Fruit fly (Drosophila melanogaster) whole organism, embryonic: ENCODE measurements around the gene CG15506.
A peak's percentile ranks its signal among the peaks of the same experiment; 100 is the strongest.

Experiments used
- Aef1 ChIP-seq: fragments of 200-800 bp; sonication (Bioruptor generic); IDR thresholded peaks from 3 replicates; pipeline ENCODE4 v1.3.6; 2022; ENCODE audit warnings: missing biosample characterization, missing genetic modification characterization
- Bteb2 ChIP-seq: fragments of 200-800 bp; sonication (Bioruptor generic); optimal IDR thresholded peaks from 2 replicates; lab custom pipeline; 2016; ENCODE audit warnings: missing biosample characterization, missing genetic modification characterization
- CG10366 ChIP-seq: fragments of 200-800 bp; sonication (Bioruptor generic); IDR thresholded peaks from 2 replicates; pipeline ENCODE4 v1.3.6; 2022; ENCODE audit warnings: missing biosample characterization, missing genetic modification characterization
- CG11504 ChIP-seq: fragments of 200-800 bp; sonication (Bioruptor generic); optimal IDR thresholded peaks from 3 replicates; lab custom pipeline; 2019; ENCODE audit warnings: missing biosample characterization, mild to moderate bottlenecking, missing genetic modification characterization, moderate library complexity
- CG12219 ChIP-seq: fragments of 200-800 bp; sonication (Bioruptor generic); optimal IDR thresholded peaks from 3 replicates; lab custom pipeline; 2018; ENCODE audit warnings: missing biosample characterization, mild to moderate bottlenecking, missing genetic modification characterization
- CG12299 ChIP-seq: fragments of 200-800 bp; sonication (Bioruptor generic); optimal IDR thresholded peaks from 2 replicates; lab custom pipeline; 2018; ENCODE audit warnings: missing biosample characterization, mild to moderate bottlenecking, missing genetic modification characterization
- CG12769 ChIP-seq: fragments of 200-800 bp; sonication (Bioruptor generic); optimal IDR thresholded peaks from 2 replicates; lab custom pipeline; 2019; ENCODE audit warnings: missing biosample characterization, mild to moderate bottlenecking, missing genetic modification characterization, moderate library complexity
- CG12942 ChIP-seq: fragments of 200-800 bp; sonication (Bioruptor generic); optimal IDR thresholded peaks from 3 replicates; lab custom pipeline; 2016; ENCODE audit warnings: missing biosample characterization, missing genetic modification characterization
- CG13894 ChIP-seq: fragments of 200-800 bp; sonication (Bioruptor generic); optimal IDR thresholded peaks from 3 replicates; lab custom pipeline; 2018; ENCODE audit warnings: missing biosample characterization, mild to moderate bottlenecking, missing genetic modification characterization, moderate library complexity
- CG15073 ChIP-seq: fragments of 200-800 bp; sonication (Bioruptor generic); optimal IDR thresholded peaks from 2 replicates; lab custom pipeline; 2016; ENCODE audit warnings: missing biosample characterization, missing genetic modification characterization
- CG17361 ChIP-seq: fragments of 200-800 bp; sonication (Bioruptor generic); IDR thresholded peaks from 3 replicates; pipeline ENCODE4 v1.3.6; 2022; ENCODE audit warnings: missing biosample characterization, missing genetic modification characterization
- CG17568 ChIP-seq: fragments of 200-800 bp; sonication (Bioruptor generic); optimal IDR thresholded peaks from 2 replicates; lab custom pipeline; 2018; ENCODE audit warnings: missing biosample characterization, mild to moderate bottlenecking, missing genetic modification characterization, moderate library complexity
- CG17829 ChIP-seq: fragments of 200-800 bp; optimal IDR thresholded peaks from 2 replicates; lab custom pipeline; 2019; ENCODE audit warnings: missing biosample characterization, mild to moderate bottlenecking, missing genetic modification characterization, moderate library complexity
- CG17912 ChIP-seq: fragments of 200-800 bp; sonication (Bioruptor generic); optimal IDR thresholded peaks from 2 replicates; lab custom pipeline; 2018; ENCODE audit warnings: missing biosample characterization, mild to moderate bottlenecking, missing genetic modification characterization
- CG30403 ChIP-seq: fragments of 200-800 bp; sonication (Bioruptor generic); optimal IDR thresholded peaks from 3 replicates; lab custom pipeline; 2016; ENCODE audit warnings: missing biosample characterization, missing genetic modification characterization
- CG6654 ChIP-seq: fragments of 200-800 bp; sonication (Bioruptor generic); optimal IDR thresholded peaks from 2 replicates; lab custom pipeline; 2017; ENCODE audit warnings: missing biosample characterization, mild to moderate bottlenecking, missing genetic modification characterization
- CG6765 ChIP-seq: fragments of 200-800 bp; sonication (Bioruptor generic); optimal IDR thresholded peaks from 3 replicates; lab custom pipeline; 2017; ENCODE audit warnings: missing biosample characterization, mild to moderate bottlenecking, missing genetic modification characterization
- CG8478 ChIP-seq: fragments of >200 bp; optimal IDR thresholded peaks from 2 replicates; lab custom pipeline; 2018
- CG9932 ChIP-seq: fragments of 200-800 bp; sonication (Bioruptor generic); IDR thresholded peaks from 2 replicates; pipeline ENCODE4 v1.3.6; 2022; ENCODE audit warnings: missing biosample characterization, missing genetic modification characterization
- D ChIP-seq, 2 experiments: fragments of 200-800 bp in 1 of 2; fragments of >200 bp in 1 of 2; sonication (Bioruptor generic) in 1 of 2; optimal IDR thresholded peaks; 2 replicates in 1 of 2; 3 replicates in 1 of 2; lab custom pipeline; 2017; ENCODE audit warnings: mild to moderate bottlenecking in 1 of 2, missing biosample characterization in 1 of 2, missing genetic modification characterization in 1 of 2, missing genetic modification reagents in 1 of 2
- Fer1 ChIP-seq: fragments of 200-800 bp; sonication (Bioruptor generic); optimal IDR thresholded peaks from 2 replicates; lab custom pipeline; 2017; ENCODE audit warnings: missing biosample characterization, mild to moderate bottlenecking, missing genetic modification characterization
- HHEX ChIP-seq: fragments of 200-800 bp; sonication (Bioruptor generic); optimal IDR thresholded peaks from 3 replicates; lab custom pipeline; 2017; ENCODE audit warnings: missing biosample characterization, mild to moderate bottlenecking, missing genetic modification characterization, missing genetic modification reagents
- HLH54F ChIP-seq: fragments of 200-800 bp; sonication (Bioruptor generic); optimal IDR thresholded peaks from 3 replicates; lab custom pipeline; 2016; ENCODE audit warnings: missing biosample characterization, missing genetic modification characterization
- Hr39 ChIP-seq: fragments of >200 bp; optimal IDR thresholded peaks from 2 replicates; lab custom pipeline; 2017
- Lim3 ChIP-seq: fragments of 200-800 bp; sonication (Bioruptor generic); IDR thresholded peaks from 2 replicates; pipeline ENCODE4 v1.3.6; 2022; ENCODE audit warnings: missing biosample characterization, missing genetic modification characterization
- MBD-R2 ChIP-seq: fragments of 200-800 bp; sonication (Bioruptor generic); IDR thresholded peaks from 2 replicates; pipeline ENCODE4 v1.3.6; 2022; ENCODE audit warnings: missing biosample characterization, missing genetic modification characterization
- Oaz ChIP-seq: fragments of 200-800 bp; sonication (Bioruptor generic); IDR thresholded peaks from 2 replicates; pipeline ENCODE4 v1.3.6; 2022; ENCODE audit warnings: missing biosample characterization, missing genetic modification characterization
- Opbp ChIP-seq: fragments of 200-800 bp; sonication (Bioruptor generic); IDR thresholded peaks from 3 replicates; pipeline ENCODE4 v1.3.6; 2022; ENCODE audit warnings: missing biosample characterization, missing genetic modification characterization; ENCODE audit not compliant: partially characterized antibody
- Rfx ChIP-seq: fragments of 200-800 bp; sonication (Bioruptor generic); IDR thresholded peaks from 2 replicates; pipeline ENCODE4 v1.3.6; 2022; ENCODE audit warnings: missing biosample characterization, missing genetic modification characterization
- Six4 ChIP-seq: fragments of 200-800 bp; sonication (Bioruptor generic); optimal IDR thresholded peaks from 2 replicates; lab custom pipeline; 2016; ENCODE audit warnings: missing biosample characterization, missing genetic modification characterization
- danr ChIP-seq: fragments of 200-800 bp; sonication (Bioruptor generic); IDR thresholded peaks from 2 replicates; pipeline ENCODE4 v1.3.6; 2022; ENCODE audit warnings: missing biosample characterization, missing genetic modification characterization
- ems ChIP-seq: fragments of 200-800 bp; sonication (Bioruptor generic); optimal IDR thresholded peaks from 3 replicates; lab custom pipeline; 2016; ENCODE audit warnings: missing biosample characterization, missing genetic modification characterization
- fru ChIP-seq: fragments of >200 bp; optimal IDR thresholded peaks from 2 replicates; lab custom pipeline; 2017
- gem ChIP-seq: fragments of 200-800 bp; sonication (Bioruptor generic); optimal IDR thresholded peaks from 2 replicates; lab custom pipeline; 2019; ENCODE audit warnings: missing biosample characterization, mild to moderate bottlenecking, missing genetic modification characterization, moderate library complexity
- grau ChIP-seq: fragments of 200-800 bp; optimal IDR thresholded peaks from 3 replicates; lab custom pipeline; 2019; ENCODE audit warnings: missing biosample characterization, mild to moderate bottlenecking, missing genetic modification characterization, moderate library complexity
- hkb ChIP-seq, 2 experiments: fragments of 200-800 bp in 1 of 2; fragments of >200 bp in 1 of 2; sonication (Bioruptor generic) in 1 of 2; IDR thresholded peaks in 1 of 2; optimal IDR thresholded peaks in 1 of 2; 2 replicates each; pipeline versions ENCODE4 v1.3.6 to Lab custom; 2017 to 2022; ENCODE audit warnings: missing biosample characterization in 1 of 2, missing genetic modification characterization in 1 of 2
- insv ChIP-seq, 2 experiments: fragments of 200-800 bp; sonication (Bioruptor generic); optimal IDR thresholded peaks; 3 replicates each; lab custom pipeline; 2016 to 2018; ENCODE audit warnings: missing biosample characterization in 2 of 2, missing genetic modification characterization in 2 of 2
- kay ChIP-seq: fragments of 200-800 bp; sonication (Bioruptor generic); optimal IDR thresholded peaks from 2 replicates; lab custom pipeline; 2016; ENCODE audit warnings: missing biosample characterization, missing genetic modification characterization
- lmd ChIP-seq: fragments of 200-800 bp; sonication (Bioruptor generic); IDR thresholded peaks from 2 replicates; pipeline ENCODE4 v1.3.6; 2022; ENCODE audit warnings: missing biosample characterization, missing genetic modification characterization
- nau ChIP-seq: fragments of 200-800 bp; sonication (Bioruptor generic); optimal IDR thresholded peaks from 3 replicates; lab custom pipeline; 2017; ENCODE audit warnings: missing biosample characterization, mild to moderate bottlenecking, missing genetic modification characterization, missing genetic modification reagents
- phol ChIP-seq: fragments of 200-800 bp; sonication (Bioruptor generic); optimal IDR thresholded peaks from 3 replicates; lab custom pipeline; 2018; ENCODE audit warnings: missing biosample characterization, mild to moderate bottlenecking, missing genetic modification characterization, moderate library complexity
- row ChIP-seq: fragments of 200-800 bp; sonication (Bioruptor generic); IDR thresholded peaks from 3 replicates; pipeline ENCODE4 v1.3.6; 2022; ENCODE audit warnings: missing biosample characterization, missing genetic modification characterization
- slbo ChIP-seq: fragments of 200-800 bp; sonication (Bioruptor generic); IDR thresholded peaks from 2 replicates; pipeline ENCODE4 v1.3.6; 2022; ENCODE audit warnings: missing biosample characterization, missing genetic modification characterization
- slp2 ChIP-seq: fragments of 200-800 bp; sonication (Bioruptor generic); optimal IDR thresholded peaks from 2 replicates; lab custom pipeline; 2016; ENCODE audit warnings: missing biosample characterization, missing genetic modification characterization
- toy ChIP-seq: fragments of 200-800 bp; sonication (Bioruptor generic); IDR thresholded peaks from 2 replicates; pipeline ENCODE4 v1.3.6; 2022; ENCODE audit warnings: missing biosample characterization, missing genetic modification characterization
- trem ChIP-seq: fragments of 200-800 bp; optimal IDR thresholded peaks from 3 replicates; lab custom pipeline; 2019; ENCODE audit warnings: missing biosample characterization, mild to moderate bottlenecking, missing genetic modification characterization, moderate library complexity
- ttk ChIP-seq: fragments of 200-800 bp; sonication (Bioruptor generic); IDR thresholded peaks from 2 replicates; pipeline ENCODE4 v2.1.2; 2022; ENCODE audit warnings: missing biosample characterization, missing genetic modification characterization
- yki ChIP-seq: fragments of >200 bp; optimal IDR thresholded peaks from 3 replicates; lab custom pipeline; 2018
- zen ChIP-seq: fragments of 200-800 bp; sonication (Bioruptor generic); optimal IDR thresholded peaks from 3 replicates; lab custom pipeline; 2018; ENCODE audit warnings: missing biosample characterization, mild to moderate bottlenecking, missing genetic modification characterization, moderate library complexity

The CG15506 gene

DNA sequence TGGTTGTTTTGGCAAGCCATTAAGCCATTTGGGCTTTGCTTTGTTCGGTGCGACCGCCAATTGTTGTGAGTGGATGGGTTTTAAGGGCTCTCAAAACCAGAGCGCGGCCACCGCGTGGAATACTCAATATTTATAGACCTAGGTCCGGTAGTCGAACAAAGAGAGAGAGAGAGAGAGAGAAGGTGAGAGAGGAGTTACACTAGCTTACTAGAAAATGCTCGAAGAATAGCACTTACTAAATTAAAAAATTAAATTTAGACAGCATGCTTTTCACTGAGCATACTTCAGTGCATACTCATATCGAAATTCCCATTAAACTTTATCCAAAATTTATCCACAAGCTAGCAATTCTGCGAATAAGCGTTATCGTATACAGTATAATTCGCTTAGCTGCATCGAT is 41.6 kb downstream of the CG15506 start (continued):
- TF ChIP-seq row: peak; percentile 50

DNA sequence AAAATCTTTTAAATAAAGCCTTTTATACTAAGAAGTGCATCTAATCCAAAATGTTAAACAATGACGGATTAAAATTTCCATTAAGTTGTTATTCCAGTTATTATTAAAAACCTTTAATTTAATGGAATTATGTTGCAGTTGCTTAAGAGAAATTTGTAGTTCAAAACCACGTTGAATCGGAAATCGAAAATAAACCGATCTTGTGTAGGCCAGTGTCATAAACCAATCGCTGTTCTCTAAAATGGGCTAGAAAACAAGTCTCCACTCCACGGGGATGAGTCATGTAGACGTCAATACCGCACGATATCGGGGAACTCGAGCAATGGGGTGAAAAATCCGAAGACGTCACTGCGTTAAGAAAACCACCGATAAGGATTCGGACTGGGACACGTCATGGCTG is 43.1 kb downstream of the CG15506 start:
- peak; percentile 40 for TF ChIP-seq kay (GFP tag; lab: Kevin White, UChicago)
- no peak for TF ChIP-seq insv (GFP tag; optimal IDR thresholded peaks at IDR 0.05; lab: Kevin White, UChicago)
- peak; percentile 16; the same call in 1 of the 2 replicates for TF ChIP-seq MBD-R2
- TF ChIP-seq slbo (GFP tag; lab: Robert Waterston, UW): peak; percentile 47; the same call in 1 of the 2 replicates
- no peak for TF ChIP-seq Hr39 (lab: Kevin White, UChicago)
- no peak for TF ChIP-seq fru (lab: Kevin White, UChicago)
- TF ChIP-seq CG10366: peak; percentile 7; the same call in 1 of the 2 replicates
- TF ChIP-seq row: peak; percentile 55; the same call in 2 of the 3 replicates
- TF ChIP-seq Lim3: no peak
- TF ChIP-seq ttk (GFP tag; lab: Robert Waterston, UW): no peak
- TF ChIP-seq Rfx (GFP tag; lab: Robert Waterston, UW): peak; percentile 25; the same call in 1 of the 2 replicates
- no peak for TF ChIP-seq Opbp (GFP tag; lab: Robert Waterston, UW)
- TF ChIP-seq zen (tag; lab: Kevin White, UChicago): no peak
- no peak for TF ChIP-seq CG12769 (tag; lab: Kevin White, UChicago)
- TF ChIP-seq CG12219 (GFP tag; lab: Kevin White, UChicago): no peak
- TF ChIP-seq grau (tag; lab: Kevin White, UChicago): peak; percentile 9
- no peak for TF ChIP-seq danr (GFP tag; lab: Robert Waterston, UW)
- no peak for TF ChIP-seq ems
- TF ChIP-seq gem: peak; percentile 26
- no peak for TF ChIP-seq CG17568 (GFP tag; lab: Kevin White, UChicago)
- no peak for TF ChIP-seq lmd
- TF ChIP-seq CG9932 (GFP tag; lab: Robert Waterston, UW): peak; percentile 45
- TF ChIP-seq CG17829 (tag; lab: Kevin White, UChicago): no peak
- no peak for TF ChIP-seq Aef1
- TF ChIP-seq CG6654: no peak
- TF ChIP-seq CG12942 (GFP tag; lab: Kevin White, UChicago): no peak

DNA sequence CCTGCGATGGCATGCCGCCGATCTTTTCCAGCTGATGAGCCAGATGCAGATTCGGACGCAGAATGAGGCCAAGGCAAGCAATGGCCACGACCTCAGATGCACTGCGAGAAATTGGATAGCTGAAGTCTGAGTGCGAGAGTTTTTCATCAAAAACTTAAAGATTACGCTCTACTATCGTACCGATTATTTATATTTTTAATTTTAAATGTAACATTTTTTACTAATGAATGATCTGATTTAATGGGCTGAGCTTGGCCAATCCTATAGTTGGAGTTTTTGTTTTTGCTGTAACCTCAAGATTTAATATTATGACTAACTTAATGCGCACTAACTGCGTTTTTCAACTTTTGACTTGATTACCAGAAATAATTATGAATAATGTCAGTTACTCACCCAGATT is 43.8 kb downstream of the CG15506 start:
- no peak for TF ChIP-seq CG15073 (GFP tag; lab: Kevin White, UChicago)
- peak; percentile 7 for TF ChIP-seq gem
- peak; percentile 12; the same call in 1 of the 2 replicates for TF ChIP-seq slbo (GFP tag; lab: Robert Waterston, UW)
- TF ChIP-seq yki: no peak
- TF ChIP-seq hkb (optimal IDR thresholded peaks at IDR 0.05; lab: Kevin White, UChicago): no peak
- TF ChIP-seq hkb (GFP tag; IDR thresholded peaks at IDR 0.05; lab: Robert Waterston, UW): 0 out of 2 replicates have a peak, but pooled peaks have one; percentile 19
- peak; percentile 7 for TF ChIP-seq CG30403 (GFP tag; lab: Kevin White, UChicago)
- peak; percentile 7 for TF ChIP-seq CG11504 (tag; lab: Kevin White, UChicago)

DNA sequence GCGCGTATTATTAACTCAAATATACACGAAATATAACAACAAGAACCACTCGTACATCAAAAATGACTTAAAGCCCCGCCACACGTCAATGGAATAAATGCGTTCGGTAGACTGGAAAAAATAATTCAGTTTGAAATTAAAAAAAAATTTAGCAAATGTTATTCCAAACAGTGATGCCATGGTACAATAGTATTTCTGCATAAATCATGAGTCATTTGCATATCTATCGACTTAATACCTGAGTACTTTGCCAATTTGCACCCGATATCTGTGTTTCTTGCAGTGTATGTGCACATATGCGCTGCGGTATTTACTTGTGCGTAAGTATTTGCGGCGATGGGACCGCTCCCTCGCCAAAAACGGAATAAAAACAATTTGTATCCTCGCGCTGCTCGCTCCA is 44.7 kb downstream of the CG15506 start:
- TF ChIP-seq slp2 (GFP tag; lab: Kevin White, UChicago) (peak; percentile 4), CG17361 (GFP tag; lab: Robert Waterston, UW) (no peak), phol (peak; percentile 45), nau (GFP tag; lab: Kevin White, UChicago) (no peak), HHEX (GFP tag; lab: Kevin White, UChicago) (no peak), Bteb2 (GFP tag; lab: Kevin White, UChicago) (peak; percentile 23), trem (no peak), HLH54F (GFP tag; lab: Kevin White, UChicago) (peak; percentile 21), D (optimal IDR thresholded peaks at IDR 0.05; lab: Kevin White, UChicago) (no peak), D (GFP tag; optimal IDR thresholded peaks at IDR 0.05; lab: Kevin White, UChicago) (no peak), Oaz (0 out of 2 replicates have a peak, but pooled peaks have one; percentile 15), CG13894 (tag; lab: Kevin White, UChicago) (no peak), CG6765 (no peak), Six4 (GFP tag; lab: Kevin White, UChicago) (no peak), toy (GFP tag; lab: Robert Waterston, UW) (no peak), Opbp (GFP tag; lab: Robert Waterston, UW) (no peak), CG12299 (tag; lab: Kevin White, UChicago) (no peak), CG17912 (GFP tag; lab: Kevin White, UChicago) (no peak), Fer1 (no peak), CG8478 (lab: Kevin White, UChicago) (no peak)
